Fruit fly (Drosophila melanogaster): ENCODE data around the gene Ptpmeg.

The Ptpmeg gene

dm6 chr3L:339072-339471, 11.2 kb downstream of the Ptpmeg start (continued):
- no peak for TF ChIP-seq Ada2b (GFP tag; IDR thresholded peaks at IDR 0.05)
- TF ChIP-seq gcm2 (GFP tag; optimal IDR thresholded peaks at IDR 0.05) = no peak
- TF ChIP-seq tin (GFP tag; optimal IDR thresholded peaks at IDR 0.05) = no peak
- TF ChIP-seq tup (GFP tag; optimal IDR thresholded peaks at IDR 0.05) = no peak
- no peak for TF ChIP-seq CG2889 (GFP tag; IDR thresholded peaks at IDR 0.05)
- peak; percentile 30 for TF ChIP-seq exex (tag; optimal IDR thresholded peaks at IDR 0.05)
- no peak for TF ChIP-seq Dad (GFP tag; optimal IDR thresholded peaks at IDR 0.05)
- TF ChIP-seq ken (GFP tag; IDR thresholded peaks at IDR 0.05) = no peak
- TF ChIP-seq CG10147 (GFP tag; optimal IDR thresholded peaks at IDR 0.05) = no peak
- TF ChIP-seq lov (optimal IDR thresholded peaks at IDR 0.05) = no peak
- no peak for TF ChIP-seq lov (GFP tag; IDR thresholded peaks at IDR 0.05)
- peak; percentile 30 for TF ChIP-seq Med (GFP tag)
- no peak for TF ChIP-seq CG30403 (GFP tag; optimal IDR thresholded peaks at IDR 0.05)
- TF ChIP-seq CG4820 (GFP tag; optimal IDR thresholded peaks at IDR 0.05) = no peak
- TF ChIP-seq bigmax (GFP tag; optimal IDR thresholded peaks at IDR 0.05) = no peak
- TF ChIP-seq CG30020 (tag; optimal IDR thresholded peaks at IDR 0.05) = no peak
- no peak for TF ChIP-seq D (optimal IDR thresholded peaks at IDR 0.05)
- TF ChIP-seq D (GFP tag; optimal IDR thresholded peaks at IDR 0.05) = no peak
- no peak for TF ChIP-seq pita (GFP tag; optimal IDR thresholded peaks at IDR 0.05)
- TF ChIP-seq Drgx (GFP tag; IDR thresholded peaks at IDR 0.05) = no peak
- TF ChIP-seq CG17829 (tag; optimal IDR thresholded peaks at IDR 0.05) = peak; percentile 4
- TF ChIP-seq CG13287 (GFP tag; IDR thresholded peaks at IDR 0.05; ENCODE audit: partially characterized antibody) = 0 out of 2 replicates have a peak, but pooled peaks have one; percentile 12
- peak; percentile 82 for TF ChIP-seq CG10366 (GFP tag; IDR thresholded peaks at IDR 0.05)
- TF ChIP-seq Mrtf (GFP tag; IDR thresholded peaks at IDR 0.05) = no peak
- no peak for TF ChIP-seq ase (GFP tag; IDR thresholded peaks at IDR 0.05)
- peak; percentile 57 for TF ChIP-seq Ets65A (GFP tag)
- no peak for TF ChIP-seq CG6175 (GFP tag; IDR thresholded peaks at IDR 0.05)
- TF ChIP-seq sc (optimal IDR thresholded peaks at IDR 0.05) = no peak
- no peak for TF ChIP-seq sc (GFP tag; optimal IDR thresholded peaks at IDR 0.05)
- peak; percentile 15 for TF ChIP-seq CG3281 (GFP tag; optimal IDR thresholded peaks at IDR 0.05)
- TF ChIP-seq CG6683 (GFP tag; optimal IDR thresholded peaks at IDR 0.05) = no peak
- TF ChIP-seq CG3407 (GFP tag; optimal IDR thresholded peaks at IDR 0.05) = no peak
- TF ChIP-seq Aef1 (GFP tag; IDR thresholded peaks at IDR 0.05) = no peak
- no peak for TF ChIP-seq CG7556 (GFP tag; optimal IDR thresholded peaks at IDR 0.05)
- no peak for TF ChIP-seq slp2 (GFP tag; optimal IDR thresholded peaks at IDR 0.05)
- TF ChIP-seq Side (GFP tag; optimal IDR thresholded peaks at IDR 0.05) = no peak
- TF ChIP-seq CG6254 (GFP tag; optimal IDR thresholded peaks at IDR 0.05) = no peak
- peak; percentile 62 for TF ChIP-seq HmgZ (tag; optimal IDR thresholded peaks at IDR 0.05)
- TF ChIP-seq lbe (GFP tag; optimal IDR thresholded peaks at IDR 0.05) = no peak
- TF ChIP-seq pros (GFP tag; optimal IDR thresholded peaks at IDR 0.05) = no peak
- no peak for TF ChIP-seq Fer2 (tag; optimal IDR thresholded peaks at IDR 0.05)
- no peak for TF ChIP-seq CkIIα-i1 (GFP tag; IDR thresholded peaks at IDR 0.05)
- no peak for TF ChIP-seq CG11456 (GFP tag; IDR thresholded peaks at IDR 0.05)
- no peak for TF ChIP-seq crol (GFP tag; IDR thresholded peaks at IDR 0.05)
- no peak for TF ChIP-seq Bgb (GFP tag; IDR thresholded peaks at IDR 0.05; ENCODE audit: partially characterized antibody)
- no peak for TF ChIP-seq ranshi (GFP tag; IDR thresholded peaks at IDR 0.05)
- no peak for TF ChIP-seq Hmr (GFP tag; optimal IDR thresholded peaks at IDR 0.05)
- TF ChIP-seq sr (GFP tag; IDR thresholded peaks at IDR 0.05) = peak; percentile 54; the same call in 1 of the 3 replicates
- TF ChIP-seq ewg (GFP tag; optimal IDR thresholded peaks at IDR 0.05) = no peak
- peak; percentile 81 for TF ChIP-seq sd (tag; optimal IDR thresholded peaks at IDR 0.05)
- no peak for TF ChIP-seq Eip74EF (GFP tag; optimal IDR thresholded peaks at IDR 0.05)
- no peak for TF ChIP-seq CG8290 (GFP tag; optimal IDR thresholded peaks at IDR 0.05)
- TF ChIP-seq CG8290 (tag; optimal IDR thresholded peaks at IDR 0.05) = peak in 1 of 2 experiments; percentile 66

Data from whole organism, embryonic.